Worm (Caenorhabditis elegans): ENCODE data around the gene ZK512.11.

ce11 chrIII:9145765-9146164 is 1.8 kb downstream of the ZK512.11 start, which contains the start of gene ZK512.8:
- TF ChIP-seq nhr-47 (tag; optimal IDR thresholded peaks at IDR 0.05) (no peak), tlp-1 (tag; optimal IDR thresholded peaks at IDR 0.05) (no peak), sox-4 (tag; optimal IDR thresholded peaks at IDR 0.05) (no peak), fos-1 (tag; optimal IDR thresholded peaks at IDR 0.05) (no peak), blmp-1 (tag; optimal IDR thresholded peaks at IDR 0.05) (no peak), aly-2 (tag; optimal IDR thresholded peaks at IDR 0.05) (no peak), alr-1 (tag; optimal IDR thresholded peaks at IDR 0.05; ENCODE audit: borderline replicate concordance) (no peak), rnt-1 (tag; optimal IDR thresholded peaks at IDR 0.05) (no peak), pag-3 (tag; optimal IDR thresholded peaks at IDR 0.05; ENCODE audit: borderline replicate concordance, insufficient read depth) (no peak), snpc-4 (tag; optimal IDR thresholded peaks at IDR 0.05) (no peak), unc-86 (tag; optimal IDR thresholded peaks at IDR 0.05) (no peak), mdl-1 (tag; optimal IDR thresholded peaks at IDR 0.05) (no peak), skn-1 (tag; optimal IDR thresholded peaks at IDR 0.05) (no peak), ama-1 (optimal IDR thresholded peaks at IDR 0.05) (no peak)

Data from whole organism, L1 larva.